Fruit fly (Drosophila melanogaster) whole organism, embryonic: ENCODE results near the gene Cyp310a1.

Experiments
- Abd-B ChIP-seq: fragments of 200-800 bp; sonication (Bioruptor generic); optimal IDR thresholded peaks from 2 replicates; lab custom pipeline; 2018; ENCODE audit warnings: missing biosample characterization, mild to moderate bottlenecking, missing genetic modification characterization, moderate library complexity
- Antp ChIP-seq: fragments of 200-800 bp; sonication (Bioruptor generic); optimal IDR thresholded peaks from 3 replicates; lab custom pipeline; 2016; ENCODE audit warnings: missing biosample characterization, missing genetic modification characterization
- Atf6 ChIP-seq: fragments of 200-800 bp; sonication (Bioruptor generic); IDR thresholded peaks from 2 replicates; pipeline ENCODE4 v1.3.6; 2022; ENCODE audit warnings: missing biosample characterization, missing genetic modification characterization
- CG10321 ChIP-seq: fragments of 200-800 bp; sonication (Bioruptor generic); IDR thresholded peaks from 2 replicates; pipeline ENCODE4 v1.3.6; 2022; ENCODE audit warnings: missing biosample characterization, missing genetic modification characterization
- CG11247 ChIP-seq: fragments of 200-800 bp; sonication (Bioruptor generic); IDR thresholded peaks from 2 replicates; pipeline ENCODE4 v1.3.6; 2022; ENCODE audit warnings: missing biosample characterization, missing genetic modification characterization
- CG13123 ChIP-seq: fragments of 200-800 bp; sonication (Bioruptor generic); optimal IDR thresholded peaks from 2 replicates; lab custom pipeline; 2016; ENCODE audit warnings: missing biosample characterization, missing genetic modification characterization
- CG13624 ChIP-seq: fragments of 200-800 bp; sonication (Bioruptor generic); optimal IDR thresholded peaks from 2 replicates; lab custom pipeline; 2016; ENCODE audit warnings: missing biosample characterization, missing genetic modification characterization
- CG14441 ChIP-seq: fragments of 200-800 bp; sonication (Bioruptor generic); IDR thresholded peaks from 2 replicates; pipeline ENCODE4 v1.3.6; 2022; ENCODE audit warnings: missing biosample characterization, missing genetic modification characterization
- CG1529 ChIP-seq: fragments of 200-800 bp; sonication (Bioruptor generic); optimal IDR thresholded peaks from 3 replicates; lab custom pipeline; 2018; ENCODE audit warnings: missing biosample characterization, missing genetic modification characterization
- CG15514 ChIP-seq: fragments of 200-800 bp; sonication (Bioruptor generic); optimal IDR thresholded peaks from 3 replicates; lab custom pipeline; 2017; ENCODE audit warnings: missing biosample characterization, missing genetic modification characterization, mild to moderate bottlenecking, moderate library complexity, missing genetic modification reagents
- CG17186 ChIP-seq: fragments of 200-800 bp; sonication (Bioruptor generic); optimal IDR thresholded peaks from 3 replicates; lab custom pipeline; 2017; ENCODE audit warnings: missing biosample characterization, missing genetic modification reagents, missing genetic modification characterization
- CG17385 ChIP-seq: fragments of 200-800 bp; sonication (Bioruptor generic); optimal IDR thresholded peaks from 3 replicates; lab custom pipeline; 2018; ENCODE audit warnings: missing biosample characterization, mild to moderate bottlenecking, missing genetic modification characterization
- CG17912 ChIP-seq: fragments of 200-800 bp; sonication (Bioruptor generic); optimal IDR thresholded peaks from 2 replicates; lab custom pipeline; 2018; ENCODE audit warnings: missing biosample characterization, mild to moderate bottlenecking, missing genetic modification characterization
- CG18011 ChIP-seq: fragments of 200-800 bp; sonication (Bioruptor generic); optimal IDR thresholded peaks from 2 replicates; lab custom pipeline; 2017; ENCODE audit warnings: missing biosample characterization, missing genetic modification characterization, mild to moderate bottlenecking, moderate library complexity, missing genotype
- CG2120 ChIP-seq: fragments of 200-800 bp; sonication (Bioruptor generic); optimal IDR thresholded peaks from 3 replicates; lab custom pipeline; 2016; ENCODE audit warnings: missing biosample characterization, missing genetic modification characterization
- CG2199 ChIP-seq: fragments of 200-800 bp; sonication (Bioruptor generic); IDR thresholded peaks from 3 replicates; pipeline ENCODE4 v1.3.6; 2022; ENCODE audit warnings: missing biosample characterization, missing genetic modification characterization
- CG2889 ChIP-seq: fragments of 200-800 bp; sonication (Bioruptor generic); IDR thresholded peaks from 3 replicates; pipeline ENCODE4 v1.3.6; 2022; ENCODE audit warnings: missing biosample characterization, missing genetic modification characterization
- CG30431 ChIP-seq: fragments of 200-800 bp; sonication (Bioruptor generic); optimal IDR thresholded peaks from 2 replicates; lab custom pipeline; 2017; ENCODE audit warnings: missing biosample characterization, missing genetic modification characterization
- CG3065 ChIP-seq: fragments of 200-800 bp; sonication (Bioruptor generic); optimal IDR thresholded peaks from 2 replicates; lab custom pipeline; 2016; ENCODE audit warnings: missing biosample characterization, missing genetic modification characterization
- CG3163 ChIP-seq: fragments of 200-800 bp; sonication (Bioruptor generic); optimal IDR thresholded peaks from 3 replicates; lab custom pipeline; 2016; ENCODE audit warnings: missing biosample characterization, missing genetic modification characterization
- CG34376 ChIP-seq: fragments of 200-800 bp; sonication (Bioruptor generic); optimal IDR thresholded peaks from 2 replicates; lab custom pipeline; 2018; ENCODE audit warnings: missing biosample characterization, mild to moderate bottlenecking, missing genetic modification characterization
- CG34422 ChIP-seq: fragments of 200-800 bp; sonication (Bioruptor generic); IDR thresholded peaks from 3 replicates; pipeline ENCODE4 v1.3.6; 2022; ENCODE audit warnings: missing biosample characterization, missing genetic modification characterization
- CG43689 ChIP-seq: fragments of 200-800 bp; sonication (Bioruptor generic); IDR thresholded peaks from 2 replicates; pipeline ENCODE4 v1.3.6; 2022; ENCODE audit warnings: missing biosample characterization, missing genetic modification characterization
- CG6689 ChIP-seq: fragments of 200-800 bp; sonication (Bioruptor generic); IDR thresholded peaks from 2 replicates; pipeline ENCODE4 v1.3.6; 2022; ENCODE audit warnings: missing biosample characterization, missing genetic modification characterization
- CG9215 ChIP-seq: fragments of 200-800 bp; sonication (Bioruptor generic); IDR thresholded peaks from 2 replicates; pipeline ENCODE4 v1.3.6; 2022; ENCODE audit warnings: missing biosample characterization, missing genetic modification characterization
- CG9797 ChIP-seq: fragments of 200-800 bp; sonication (Bioruptor generic); optimal IDR thresholded peaks from 3 replicates; lab custom pipeline; 2018; ENCODE audit warnings: missing biosample characterization, mild to moderate bottlenecking, missing genetic modification characterization
- CG9876 ChIP-seq: fragments of 200-800 bp; sonication (Bioruptor generic); optimal IDR thresholded peaks from 2 replicates; lab custom pipeline; 2016; ENCODE audit warnings: missing biosample characterization, missing genetic modification characterization
- Drgx ChIP-seq: fragments of 200-800 bp; sonication (Bioruptor generic); IDR thresholded peaks from 2 replicates; pipeline ENCODE4 v1.3.6; 2022; ENCODE audit warnings: missing biosample characterization, missing genetic modification characterization
- E2f1 ChIP-seq: fragments of 200-800 bp; sonication (Bioruptor generic); IDR thresholded peaks from 2 replicates; pipeline ENCODE4 v1.3.6; 2022; ENCODE audit warnings: missing biosample characterization, missing genetic modification characterization
- Ets97D ChIP-seq: fragments of 200-800 bp; sonication (Bioruptor generic); optimal IDR thresholded peaks from 3 replicates; lab custom pipeline; 2016; ENCODE audit warnings: missing biosample characterization, missing genetic modification characterization
- HLH54F ChIP-seq: fragments of 200-800 bp; sonication (Bioruptor generic); optimal IDR thresholded peaks from 3 replicates; lab custom pipeline; 2016; ENCODE audit warnings: missing biosample characterization, missing genetic modification characterization
- Hr3 ChIP-seq: fragments of 200-800 bp; sonication (Bioruptor generic); optimal IDR thresholded peaks from 3 replicates; lab custom pipeline; 2016; ENCODE audit warnings: missing biosample characterization, missing genetic modification characterization
- Mrtf ChIP-seq: fragments of 200-800 bp; sonication (Bioruptor generic); IDR thresholded peaks from 3 replicates; pipeline ENCODE4 v1.3.6; 2022; ENCODE audit warnings: missing biosample characterization, missing genetic modification characterization
- Nf-YA ChIP-seq: fragments of 200-800 bp; sonication (Bioruptor generic); IDR thresholded peaks from 2 replicates; pipeline ENCODE4 v1.3.6; 2022; ENCODE audit warnings: missing biosample characterization, missing genetic modification characterization
- Opbp ChIP-seq: fragments of 200-800 bp; sonication (Bioruptor generic); IDR thresholded peaks from 3 replicates; pipeline ENCODE4 v1.3.6; 2022; ENCODE audit warnings: missing biosample characterization, missing genetic modification characterization; ENCODE audit not compliant: partially characterized antibody
- Optix ChIP-seq: fragments of 200-800 bp; sonication (Bioruptor generic); IDR thresholded peaks from 3 replicates; pipeline ENCODE4 v1.3.6; 2022; ENCODE audit warnings: missing biosample characterization, missing genetic modification characterization
- TFAM ChIP-seq: fragments of 200-800 bp; sonication (Bioruptor generic); optimal IDR thresholded peaks from 2 replicates; lab custom pipeline; 2017; ENCODE audit warnings: missing biosample characterization, missing genetic modification characterization, inconsistent platforms
- al ChIP-seq: fragments of 200-800 bp; sonication (Bioruptor generic); IDR thresholded peaks from 2 replicates; pipeline ENCODE4 v1.3.6; 2022; ENCODE audit warnings: missing biosample characterization, missing genetic modification characterization
- ash1 ChIP-seq: fragments of 200-800 bp; sonication (Bioruptor generic); optimal IDR thresholded peaks from 2 replicates; lab custom pipeline; 2018; ENCODE audit warnings: missing biosample characterization, mild to moderate bottlenecking, missing genetic modification characterization
- ato ChIP-seq: fragments of 200-800 bp; sonication (Bioruptor generic); IDR thresholded peaks from 2 replicates; pipeline ENCODE4 v1.3.6; 2022; ENCODE audit warnings: missing biosample characterization, missing genetic modification characterization; ENCODE audit not compliant: partially characterized antibody
- btn ChIP-seq: fragments of 200-800 bp; sonication (Bioruptor generic); optimal IDR thresholded peaks from 2 replicates; lab custom pipeline; 2016; ENCODE audit warnings: missing biosample characterization, missing genetic modification characterization
- chn ChIP-seq: fragments of 200-800 bp; sonication (Bioruptor generic); optimal IDR thresholded peaks from 2 replicates; lab custom pipeline; 2016; ENCODE audit warnings: missing biosample characterization, missing genetic modification characterization
- crol ChIP-seq: fragments of 200-800 bp; sonication (Bioruptor generic); IDR thresholded peaks from 2 replicates; pipeline ENCODE4 v1.3.6; 2022; ENCODE audit warnings: missing biosample characterization, missing genetic modification characterization
- fd102C ChIP-seq: fragments of 200-800 bp; sonication (Bioruptor generic); optimal IDR thresholded peaks from 2 replicates; lab custom pipeline; 2018; ENCODE audit warnings: missing biosample characterization, mild to moderate bottlenecking, missing genetic modification characterization, moderate library complexity
- fru ChIP-seq: fragments of >200 bp; optimal IDR thresholded peaks from 2 replicates; lab custom pipeline; 2017
- ftz-f1 ChIP-seq: fragments of 200-800 bp; sonication (Bioruptor generic); optimal IDR thresholded peaks from 2 replicates; lab custom pipeline; 2016; ENCODE audit warnings: missing biosample characterization, missing genetic modification characterization
- ham ChIP-seq: fragments of 200-800 bp; sonication (Bioruptor generic); IDR thresholded peaks from 2 replicates; pipeline ENCODE4 v1.3.6; 2022; ENCODE audit warnings: missing biosample characterization, missing genetic modification characterization
- maf-S ChIP-seq: fragments of 200-800 bp; sonication (Bioruptor generic); optimal IDR thresholded peaks from 2 replicates; lab custom pipeline; 2016; ENCODE audit warnings: missing biosample characterization, missing genetic modification characterization
- oc ChIP-seq: fragments of 200-800 bp; sonication (Bioruptor generic); optimal IDR thresholded peaks from 2 replicates; lab custom pipeline; 2018; ENCODE audit warnings: missing biosample characterization, mild to moderate bottlenecking, missing genetic modification characterization, moderate library complexity
- ranshi ChIP-seq: fragments of 200-800 bp; sonication (Bioruptor generic); IDR thresholded peaks from 2 replicates; pipeline ENCODE4 v1.3.6; 2022; ENCODE audit warnings: missing biosample characterization, missing genetic modification characterization
- sc ChIP-seq, 3 experiments: fragments of >200 bp in 2 of 3; fragments of 200-800 bp in 1 of 3; sonication (Bioruptor generic) in 1 of 3; optimal IDR thresholded peaks; 2 replicates in 2 of 3; 3 replicates in 1 of 3; lab custom pipeline; 2017; ENCODE audit warnings: mild to moderate bottlenecking in 1 of 3, missing biosample characterization in 1 of 3, missing genetic modification characterization in 1 of 3, missing genetic modification reagents in 1 of 3
- stwl ChIP-seq: fragments of 200-800 bp; sonication (Bioruptor generic); optimal IDR thresholded peaks from 3 replicates; lab custom pipeline; 2018; ENCODE audit warnings: missing biosample characterization, mild to moderate bottlenecking, missing genetic modification characterization, moderate library complexity
- z ChIP-seq: fragments of 200-800 bp; sonication (Bioruptor generic); IDR thresholded peaks from 3 replicates; pipeline ENCODE4 v1.3.6; 2022; ENCODE audit warnings: missing biosample characterization, missing genetic modification characterization

Gene Cyp310a1

dm6 chr2L:18625470-18625869 is 27.3 kb downstream of the Cyp310a1 start (continued):
- TF ChIP-seq Antp (no peak), CG30431 (GFP tag; lab: Kevin White, UChicago) (no peak), Drgx (GFP tag; lab: Robert Waterston, UW) (no peak), chn (GFP tag; lab: Kevin White, UChicago) (no peak), CG9876 (GFP tag; lab: Kevin White, UChicago) (no peak), btn (no peak), CG2199 (no peak), Mrtf (GFP tag; lab: Robert Waterston, UW) (no peak), CG11247 (GFP tag; lab: Robert Waterston, UW) (no peak), ato (GFP tag; lab: Robert Waterston, UW) (no peak), fru (no peak), CG2889 (GFP tag; lab: Robert Waterston, UW) (no peak), CG17186 (GFP tag; lab: Kevin White, UChicago) (no peak), Opbp (no peak), sc (optimal IDR thresholded peaks at IDR 0.05; lab: Kevin White, UChicago) (no peak), sc (GFP tag; optimal IDR thresholded peaks at IDR 0.05; lab: Kevin White, UChicago) (peak; percentile 34), CG34422 (GFP tag; lab: Robert Waterston, UW) (no peak), E2f1 (GFP tag; lab: Robert Waterston, UW) (no peak), CG6689 (GFP tag; lab: Robert Waterston, UW) (no peak), Nf-YA (GFP tag; lab: Robert Waterston, UW) (no peak), CG9215 (GFP tag; lab: Robert Waterston, UW) (no peak), CG18011 (no peak), z (GFP tag; lab: Robert Waterston, UW) (no peak), stwl (no peak), TFAM (no peak), oc (no peak), CG14441 (no peak), crol (GFP tag; lab: Robert Waterston, UW) (no peak), Hr3 (GFP tag; lab: Kevin White, UChicago) (no peak), Optix (GFP tag; lab: Robert Waterston, UW) (no peak), HLH54F (GFP tag; lab: Kevin White, UChicago) (no peak), CG17912 (no peak), Abd-B (GFP tag; lab: Kevin White, UChicago) (no peak), ranshi (GFP tag; lab: Robert Waterston, UW) (no peak; the same call in 1 of the 2 replicates), CG3065 (GFP tag; lab: Kevin White, UChicago) (no peak), al (GFP tag; lab: Robert Waterston, UW) (no peak), CG3163 (GFP tag; lab: Kevin White, UChicago) (no peak), CG9797 (GFP tag; lab: Kevin White, UChicago) (no peak), fd102C (GFP tag; lab: Kevin White, UChicago) (peak; percentile 86), CG34376 (GFP tag; lab: Kevin White, UChicago) (no peak), CG43689 (GFP tag; lab: Robert Waterston, UW) (no peak), CG17385 (no peak), Atf6 (GFP tag; lab: Robert Waterston, UW) (no peak), CG13123 (GFP tag; lab: Kevin White, UChicago) (no peak), ash1 (GFP tag; lab: Kevin White, UChicago) (no peak), ham (GFP tag; lab: Robert Waterston, UW) (no peak), CG1529 (GFP tag; lab: Kevin White, UChicago) (peak; percentile 12), ftz-f1 (no peak), CG15514 (peak; percentile 23), CG10321 (GFP tag; lab: Robert Waterston, UW) (no peak), CG13624 (GFP tag; lab: Kevin White, UChicago) (no peak), Ets97D (GFP tag; lab: Kevin White, UChicago) (no peak), CG2120 (GFP tag; lab: Kevin White, UChicago) (no peak), maf-S (GFP tag; lab: Kevin White, UChicago) (no peak)
